Worm (Caenorhabditis elegans): ENCODE data around the gene lsm-3.

The lsm-3 gene

DNA sequence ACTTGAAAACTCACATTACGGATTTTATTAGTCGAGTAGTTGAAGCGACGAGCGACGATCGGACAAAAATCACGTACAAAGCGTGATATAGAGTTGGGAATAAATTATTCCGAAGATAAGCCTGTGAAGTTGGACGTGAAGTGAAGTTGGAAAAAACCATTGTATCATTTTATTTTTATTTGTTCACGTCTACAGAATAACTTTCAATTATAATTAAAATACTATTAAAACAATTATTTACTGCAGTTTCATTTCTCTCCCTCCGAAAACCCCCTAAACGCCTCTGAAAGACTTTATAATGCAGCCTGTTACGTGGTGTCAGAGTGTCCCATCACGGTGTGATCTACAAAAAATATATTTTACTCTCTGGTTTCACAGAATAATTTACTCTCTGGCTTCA, 26.9 kb upstream of the lsm-3 start, which contains the start of gene Y62E10A.3:
Gene Y62E10A.3 (minus strand): TSS at position 101 of the 400 bp plus-strand sequence.
- TF ChIP-seq attf-3 (GFP tag; conservative IDR thresholded peaks at IDR 0.05) (no peak), unc-62 (GFP tag; optimal IDR thresholded peaks at IDR 0.05) (no peak), hmg-1.2 (GFP tag; IDR thresholded peaks at IDR 0.05) (no peak), ztf-22 (GFP tag; optimal IDR thresholded peaks at IDR 0.05) (no peak), C17E4.6 (GFP tag; IDR thresholded peaks at IDR 0.05) (no peak), ceh-40 (GFP tag; IDR thresholded peaks at IDR 0.05) (no peak), egl-44 (GFP tag; IDR thresholded peaks at IDR 0.05) (no peak), him-1 (tag; optimal IDR thresholded peaks at IDR 0.05) (no peak), akir-1 (GFP tag; optimal IDR thresholded peaks at IDR 0.05) (no peak), nhr-90 (tag; optimal IDR thresholded peaks at IDR 0.05) (no peak), fkh-3 (tag; optimal IDR thresholded peaks at IDR 0.05) (no peak), lsy-27 (tag; optimal IDR thresholded peaks at IDR 0.05; ENCODE audit: borderline replicate concordance, insufficient read depth) (no peak), dox-1 (GFP tag; IDR thresholded peaks at IDR 0.05) (no peak), B0019.2 (GFP tag; conservative IDR thresholded peaks at IDR 0.05) (no peak), lin-54 (GFP tag; optimal IDR thresholded peaks at IDR 0.05) (no peak), F10E7.11 (tag; optimal IDR thresholded peaks at IDR 0.05) (no peak), F22D6.2 (tag; optimal IDR thresholded peaks at IDR 0.05) (no peak), hrde-1 (tag; optimal IDR thresholded peaks at IDR 0.05; ENCODE audit: borderline replicate concordance) (no peak), let-526 (GFP tag; IDR thresholded peaks at IDR 0.05) (no peak)

DNA sequence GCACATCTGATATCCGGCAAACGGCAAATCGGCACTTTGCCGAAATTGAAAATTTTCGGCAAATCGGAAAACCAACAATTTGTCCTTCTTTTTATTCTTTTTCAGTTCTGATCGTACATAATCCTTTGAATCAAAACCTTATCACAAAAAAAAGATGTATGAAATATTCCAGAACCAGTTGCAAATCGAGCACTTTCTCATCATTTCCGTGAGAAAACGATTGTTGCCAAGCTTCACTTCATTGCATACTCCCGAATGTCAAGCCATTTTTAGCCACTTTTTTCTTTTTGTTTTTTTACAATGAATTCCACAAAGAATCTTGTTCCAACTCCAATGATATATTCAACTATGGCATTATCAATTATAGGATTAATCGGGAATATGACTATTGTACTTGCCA, 22.1 kb upstream of the lsm-3 start, which contains the start of gene srsx-25:
Gene srsx-25 (plus strand): TSS at position 301 of the 400 bp plus-strand sequence.
- no peak for TF ChIP-seq nhr-90 (tag; optimal IDR thresholded peaks at IDR 0.05)
- no peak for TF ChIP-seq F10E7.11 (tag; optimal IDR thresholded peaks at IDR 0.05)
- no peak for TF ChIP-seq F33H1.4 (GFP tag; IDR thresholded peaks at IDR 0.05)
- TF ChIP-seq pbrm-1 (GFP tag; IDR thresholded peaks at IDR 0.05): no peak

DNA sequence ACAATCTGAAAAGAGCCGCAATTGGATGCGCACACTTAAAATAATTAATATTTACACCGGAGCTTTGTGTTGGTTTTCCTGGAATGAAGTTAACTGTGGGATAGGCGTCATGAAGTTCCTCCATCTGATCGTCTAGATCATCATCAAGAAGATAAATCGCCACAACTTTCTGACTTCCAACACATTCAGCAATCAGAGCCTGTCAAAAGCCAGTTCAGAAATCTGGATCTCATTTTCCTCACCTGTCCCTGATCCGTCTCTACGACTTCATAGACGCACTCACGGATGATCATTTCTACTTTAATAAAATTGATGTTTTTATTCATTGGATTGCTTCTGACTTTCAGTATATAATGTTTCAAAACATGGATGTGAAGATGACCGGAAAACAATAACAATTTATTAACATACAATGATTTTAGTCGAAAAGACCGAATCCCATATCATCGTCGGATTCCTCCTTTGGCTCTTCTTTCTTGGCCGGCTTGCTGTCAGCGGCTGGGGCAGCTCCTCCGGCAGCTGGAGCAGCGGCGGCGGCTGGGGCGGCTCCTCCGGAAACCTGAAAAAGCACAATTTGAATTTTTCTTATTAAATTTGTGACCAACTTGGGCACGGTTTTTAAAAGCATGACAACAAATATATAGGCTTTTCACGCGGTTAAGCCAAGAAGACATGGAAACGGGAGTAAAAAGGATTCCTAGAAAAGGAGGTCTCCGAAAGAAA, 17.7 kb upstream of the lsm-3 start, which contains the start of gene agt-1:
Gene agt-1 (minus strand): TSS at position 293 of the 723 bp plus-strand sequence.
- TF ChIP-seq Y56A3A.18 (GFP tag; IDR thresholded peaks at IDR 0.05) (peak; percentile 69), repo-1 (tag; optimal IDR thresholded peaks at IDR 0.05) (peak; percentile 43), madf-10 (tag; optimal IDR thresholded peaks at IDR 0.05) (no peak), tlf-1 (GFP tag; optimal IDR thresholded peaks at IDR 0.05) (peak; percentile 62), ztf-6 (GFP tag; IDR thresholded peaks at IDR 0.05) (no peak), lin-40 (tag; optimal IDR thresholded peaks at IDR 0.05) (no peak), lin-26 (GFP tag; IDR thresholded peaks at IDR 0.05) (peak; percentile 54; the same call in 1 of the 2 replicates), lsy-27 (tag; optimal IDR thresholded peaks at IDR 0.05; ENCODE audit: borderline replicate concordance, insufficient read depth) (no peak), snpc-1.1 (tag; optimal IDR thresholded peaks at IDR 0.05; ENCODE audit: insufficient read depth) (no peak), hlh-12 (tag; optimal IDR thresholded peaks at IDR 0.05) (no peak), madf-8 (GFP tag; conservative IDR thresholded peaks at IDR 0.05) (no peak), ceh-27 (GFP tag; optimal IDR thresholded peaks at IDR 0.05) (no peak), aptf-3 (GFP tag; IDR thresholded peaks at IDR 0.05) (no peak), dox-1 (GFP tag; IDR thresholded peaks at IDR 0.05) (no peak), hlh-26 (GFP tag; conservative IDR thresholded peaks at IDR 0.05) (no peak), lin-54 (GFP tag; optimal IDR thresholded peaks at IDR 0.05) (peak; percentile 39), madf-6 (GFP tag; IDR thresholded peaks at IDR 0.05) (peak; percentile 74), rec-8 (tag; optimal IDR thresholded peaks at IDR 0.05) (no peak), aptf-2 (GFP tag; conservative IDR thresholded peaks at IDR 0.05) (no peak), ceh-79 (tag; optimal IDR thresholded peaks at IDR 0.05) (peak; percentile 42), bed-1 (GFP tag; IDR thresholded peaks at IDR 0.05) (no peak), Y53G8AR.9 (GFP tag; conservative IDR thresholded peaks at IDR 0.05) (0 out of 2 replicates have a peak, but pooled peaks have one; percentile 74), ceh-40 (GFP tag; IDR thresholded peaks at IDR 0.05) (no peak), sdz-38 (tag; optimal IDR thresholded peaks at IDR 0.05) (no peak), cebp-1 (GFP tag; IDR thresholded peaks at IDR 0.05) (no peak), cebp-1 (tag; optimal IDR thresholded peaks at IDR 0.05) (peak; percentile 5), K11D2.4 (GFP tag; IDR thresholded peaks at IDR 0.05) (no peak)
